Worm (Caenorhabditis elegans) whole organism, L4 larva: ENCODE data around the gene srx-78.

Experiments
- D1046.2 ChIP-seq: fragments of 200-800 bp; sonication (Bioruptor generic); IDR thresholded peaks from 2 replicates; pipeline ENCODE4 v1.3.6; 2022; ENCODE audit warnings: missing genetic modification characterization, missing compliant biosample characterization
- F10B5.3 ChIP-seq: sonication (generic microtip); optimal IDR thresholded peaks from 2 replicates; lab custom pipeline; 2016; ENCODE audit warnings: mild to moderate bottlenecking, missing genetic modification characterization, missing compliant biosample characterization
- F37D6.2 ChIP-seq: sonication (generic microtip); optimal IDR thresholded peaks from 2 replicates; lab custom pipeline; 2016; ENCODE audit warnings: mild to moderate bottlenecking, missing genetic modification characterization, missing compliant biosample characterization
- R02D3.7 ChIP-seq: fragments of 150-350 bp; sonication (generic microtip); optimal IDR thresholded peaks from 3 replicates; lab custom pipeline; 2014; ENCODE audit warnings: missing biosample characterization, missing genetic modification characterization
- T20F7.1 ChIP-seq: fragments of 200-800 bp; sonication (Bioruptor generic); optimal IDR thresholded peaks from 2 replicates; lab custom pipeline; 2018; ENCODE audit warnings: mild to moderate bottlenecking, missing genetic modification characterization, missing compliant biosample characterization
- T26A8.4 ChIP-seq: fragments of 200-800 bp; sonication (Bioruptor generic); IDR thresholded peaks from 2 replicates; pipeline ENCODE4 v1.3.6; 2022; ENCODE audit warnings: missing genetic modification characterization, missing compliant biosample characterization
- ZK337.2 ChIP-seq: fragments of 200-800 bp; sonication (Bioruptor generic); IDR thresholded peaks from 2 replicates; pipeline ENCODE4 v1.3.6; 2022; ENCODE audit warnings: missing genetic modification reagents, missing genetic modification characterization, missing compliant biosample characterization
- aha-1 ChIP-seq: fragments of 150-350 bp; peaks from one replicate; lab custom pipeline; 2014; ENCODE audit warnings: missing biosample characterization, missing genetic modification characterization
- aly-2 ChIP-seq: sonication (generic microtip); optimal IDR thresholded peaks from 2 replicates; lab custom pipeline; 2018; ENCODE audit warnings: missing biosample characterization, missing genetic modification characterization
- arid-1 ChIP-seq: fragments of 200-800 bp; sonication (Bioruptor generic); conservative IDR thresholded peaks from 2 replicates; pipeline ENCODE4 v1.3.6; 2022; ENCODE audit warnings: missing genetic modification reagents, missing genetic modification characterization, missing compliant biosample characterization
- attf-4 ChIP-seq: sonication (generic microtip); optimal IDR thresholded peaks from 3 replicates; lab custom pipeline; 2017; ENCODE audit warnings: missing biosample characterization, missing genetic modification characterization
- ceh-28 ChIP-seq: fragments of 150-350 bp; optimal IDR thresholded peaks from 2 replicates; lab custom pipeline; 2014; ENCODE audit warnings: missing biosample characterization, missing genetic modification reagents, missing genetic modification characterization
- cey-2 ChIP-seq: sonication (generic microtip); optimal IDR thresholded peaks from 3 replicates; lab custom pipeline; 2017; ENCODE audit warnings: missing genetic modification characterization, mild to moderate bottlenecking, missing compliant biosample characterization, antibody characterized with exemption, borderline replicate concordance; ENCODE audit not compliant: insufficient read depth
- ctbp-1 ChIP-seq: fragments of 200-800 bp; sonication (Bioruptor generic); IDR thresholded peaks from 2 replicates; pipeline ENCODE4 v1.3.6; 2022; ENCODE audit warnings: missing genetic modification reagents, missing genetic modification characterization, missing compliant biosample characterization
- daf-16 ChIP-seq, 3 experiments: sonication (generic microtip); optimal IDR thresholded peaks; 2 replicates each; lab custom pipeline; 2016 to 2017; ENCODE audit warnings: missing genetic modification characterization in 3 of 3, missing genetic modification reagents in 3 of 3, mild to moderate bottlenecking in 2 of 3, missing compliant biosample characterization in 2 of 3, missing biosample characterization in 1 of 3, moderate library complexity in 1 of 3
- dmd-6 ChIP-seq: fragments of 200-800 bp; sonication (Bioruptor generic); IDR thresholded peaks from 2 replicates; pipeline ENCODE4 v1.3.6; 2022; ENCODE audit warnings: missing genetic modification reagents, missing genetic modification characterization, missing compliant biosample characterization
- dpl-1 ChIP-seq: fragments of 150-350 bp; optimal IDR thresholded peaks from 2 replicates; lab custom pipeline; 2014; ENCODE audit warnings: missing biosample characterization, missing genetic modification reagents, missing genetic modification characterization
- dve-1 ChIP-seq: sonication (generic microtip); optimal IDR thresholded peaks from 2 replicates; lab custom pipeline; 2017; ENCODE audit warnings: antibody characterized with exemption, mild to moderate bottlenecking, missing genetic modification characterization, missing compliant biosample characterization; ENCODE audit not compliant: insufficient read depth
- egl-43 ChIP-seq: fragments of 200-800 bp; sonication (Bioruptor generic); IDR thresholded peaks from 2 replicates; pipeline ENCODE4 v1.3.6; 2022; ENCODE audit warnings: missing genetic modification reagents, missing genetic modification characterization, missing compliant biosample characterization
- fkh-10 ChIP-seq: fragments of 150-350 bp; optimal IDR thresholded peaks from 2 replicates; lab custom pipeline; 2014; ENCODE audit warnings: missing biosample characterization, missing genetic modification reagents, missing genetic modification characterization
- gei-8 ChIP-seq: fragments of 200-800 bp; sonication (Bioruptor generic); optimal IDR thresholded peaks from 2 replicates; lab custom pipeline; 2018; ENCODE audit warnings: mild to moderate bottlenecking, missing genetic modification characterization, missing compliant biosample characterization
- hif-1 ChIP-seq, 2 experiments: sonication (generic microtip); optimal IDR thresholded peaks; 2 replicates each; lab custom pipeline; 2016 to 2017; ENCODE audit warnings: missing compliant biosample characterization in 2 of 2, missing genetic modification characterization in 2 of 2, missing genetic modification reagents in 2 of 2, missing genotype in 2 of 2, mild to moderate bottlenecking in 1 of 2
- hmg-1.1 ChIP-seq: fragments of 200-800 bp; sonication (Bioruptor generic); IDR thresholded peaks from 2 replicates; pipeline ENCODE4 v1.3.6; 2022; ENCODE audit warnings: missing genetic modification reagents, missing genetic modification characterization, missing compliant biosample characterization
- jun-1 ChIP-seq: fragments of 150-350 bp; optimal IDR thresholded peaks from 2 replicates; lab custom pipeline; 2014; ENCODE audit warnings: missing biosample characterization, missing genetic modification reagents, missing genetic modification characterization
- lin-13 ChIP-seq: fragments of 150-350 bp; optimal IDR thresholded peaks from 2 replicates; lab custom pipeline; 2014; ENCODE audit warnings: missing biosample characterization, missing genetic modification reagents, missing genetic modification characterization
- lin-15B ChIP-seq: fragments of 150-350 bp; sonication (generic microtip); optimal IDR thresholded peaks from 3 replicates; lab custom pipeline; 2014; ENCODE audit warnings: missing biosample characterization, missing genetic modification characterization
- lin-38 ChIP-seq: fragments of 200-800 bp; sonication (Bioruptor generic); IDR thresholded peaks from 2 replicates; pipeline ENCODE4 v1.3.6; 2022; ENCODE audit warnings: missing genetic modification reagents, missing genetic modification characterization, missing compliant biosample characterization
- lsy-2 ChIP-seq, 2 experiments: fragments of 150-350 bp in 1 of 2; sonication (generic microtip) in 1 of 2; optimal IDR thresholded peaks; 2 replicates each; lab custom pipeline; 2014 to 2017; ENCODE audit warnings: missing biosample characterization in 2 of 2, missing genetic modification characterization in 2 of 2
- madf-9 ChIP-seq: fragments of 200-800 bp; sonication (Bioruptor generic); conservative IDR thresholded peaks from 2 replicates; pipeline ENCODE4 v1.3.6; 2022; ENCODE audit warnings: missing genetic modification reagents, missing genetic modification characterization, missing compliant biosample characterization
- mdl-1 ChIP-seq, 2 experiments: fragments of 150-350 bp in 1 of 2; sonication (generic microtip) in 1 of 2; optimal IDR thresholded peaks; 2 replicates each; lab custom pipeline; 2014 to 2017; ENCODE audit warnings: missing biosample characterization in 2 of 2, missing genetic modification characterization in 2 of 2
- mep-1 ChIP-seq: fragments of 150-350 bp; sonication (generic microtip); optimal IDR thresholded peaks from 3 replicates; lab custom pipeline; 2014; ENCODE audit warnings: missing biosample characterization, missing genetic modification characterization
- mxl-3 ChIP-seq: fragments of 200-800 bp; sonication (Bioruptor generic); optimal IDR thresholded peaks from 2 replicates; lab custom pipeline; 2018; ENCODE audit warnings: mild to moderate bottlenecking, missing genetic modification characterization, missing compliant biosample characterization
- nhr-10 ChIP-seq: fragments of 150-350 bp; optimal IDR thresholded peaks from 2 replicates; lab custom pipeline; 2014; ENCODE audit warnings: missing biosample characterization, missing genetic modification characterization
- nhr-111 ChIP-seq: fragments of 200-800 bp; sonication (Bioruptor generic); optimal IDR thresholded peaks from 2 replicates; lab custom pipeline; 2018; ENCODE audit warnings: mild to moderate bottlenecking, missing genetic modification characterization, missing compliant biosample characterization
- nhr-237 ChIP-seq: sonication (generic microtip); optimal IDR thresholded peaks from 2 replicates; lab custom pipeline; 2017; ENCODE audit warnings: missing biosample characterization, missing genetic modification characterization
- nhr-28 ChIP-seq: fragments of 150-350 bp; optimal IDR thresholded peaks from 2 replicates; lab custom pipeline; 2014; ENCODE audit warnings: missing biosample characterization, missing genetic modification characterization
- nhr-6 ChIP-seq: fragments of 150-350 bp; optimal IDR thresholded peaks from 2 replicates; lab custom pipeline; 2014; ENCODE audit warnings: missing biosample characterization, missing genetic modification characterization
- nhr-77 ChIP-seq: fragments of 150-350 bp; optimal IDR thresholded peaks from 2 replicates; lab custom pipeline; 2014; ENCODE audit warnings: missing biosample characterization, missing genetic modification characterization
- pha-4 ChIP-seq, 2 experiments: fragments of 150-350 bp in 1 of 2; fragments of 200-800 bp in 1 of 2; sonication (Bioruptor generic) in 1 of 2; IDR thresholded peaks in 1 of 2; optimal IDR thresholded peaks in 1 of 2; 2 replicates each; pipeline versions ENCODE4 v1.3.6 to Lab custom; 2014 to 2022; ENCODE audit warnings: missing genetic modification characterization in 2 of 2, missing genetic modification reagents in 2 of 2, missing biosample characterization in 1 of 2, missing compliant biosample characterization in 1 of 2
- rbr-2 ChIP-seq: sonication (generic microtip); optimal IDR thresholded peaks from 2 replicates; lab custom pipeline; 2016; ENCODE audit warnings: missing genotype, missing genetic modification characterization, missing compliant biosample characterization
- tra-1 ChIP-seq: fragments of 200-800 bp; sonication (Bioruptor generic); IDR thresholded peaks from 2 replicates; pipeline ENCODE4 v1.3.6; 2022; ENCODE audit warnings: missing genetic modification reagents, missing genetic modification characterization, missing compliant biosample characterization
- unc-130 ChIP-seq: sonication (generic microtip); optimal IDR thresholded peaks from 2 replicates; lab custom pipeline; 2016; ENCODE audit warnings: missing genetic modification reagents, missing genetic modification characterization, missing compliant biosample characterization
- zfp-3 ChIP-seq: fragments of 200-800 bp; sonication (Bioruptor generic); conservative IDR thresholded peaks from 2 replicates; pipeline ENCODE4 v1.3.6; 2022; ENCODE audit warnings: missing genetic modification reagents, missing genetic modification characterization, missing compliant biosample characterization
- zip-11 ChIP-seq: fragments of 200-800 bp; sonication (Bioruptor generic); IDR thresholded peaks from 2 replicates; pipeline ENCODE4 v1.3.6; 2022; ENCODE audit warnings: missing genetic modification characterization, missing compliant biosample characterization
- ztf-7 ChIP-seq: fragments of 150-350 bp; optimal IDR thresholded peaks from 2 replicates; lab custom pipeline; 2014; ENCODE audit warnings: missing biosample characterization, missing genetic modification characterization

srx-78 gene

DNA sequence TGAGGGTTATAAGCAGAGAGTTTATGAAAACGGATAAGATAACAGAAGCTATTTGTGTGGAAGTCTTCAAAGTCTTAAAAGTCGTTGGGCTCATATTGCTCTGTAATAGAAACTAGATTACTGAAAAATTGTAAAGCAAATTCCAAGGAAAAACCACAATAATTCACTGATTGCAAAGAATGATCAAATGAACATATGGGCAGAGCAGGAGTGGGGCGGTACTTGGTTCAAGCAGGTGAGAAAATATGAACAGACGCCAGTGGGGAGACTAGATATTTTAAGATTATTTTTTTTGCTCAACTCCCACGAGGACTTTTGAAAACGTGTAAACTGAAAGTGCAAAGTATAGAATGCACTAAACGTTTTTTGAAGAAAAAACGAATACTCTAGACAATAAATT, 37.6 kb downstream of the srx-78 start, which contains the start of gene str-171:
str-171 (minus strand) TSS at position 101 of the 400 bp plus-strand sequence.
- TF ChIP-seq attf-4 (tag; lab: Kevin White, UChicago) (no peak), egl-43 (GFP tag; lab: Robert Waterston, UW) (no peak), zfp-3 (GFP tag; lab: Robert Waterston, UW) (no peak), gei-8 (GFP tag; lab: Kevin White, UChicago) (no peak), ctbp-1 (GFP tag; lab: Robert Waterston, UW) (no peak), mxl-3 (GFP tag; lab: Kevin White, UChicago) (no peak), mep-1 (tag; lab: Kevin White, UChicago) (no peak), F10B5.3 (tag; lab: Kevin White, UChicago) (no peak), arid-1 (GFP tag; lab: Robert Waterston, UW) (no peak), madf-9 (no peak), cey-2 (no peak), F37D6.2 (tag; lab: Kevin White, UChicago) (no peak), rbr-2 (tag; lab: Kevin White, UChicago) (no peak), ztf-7 (tag; lab: Kevin White, UChicago) (no peak), D1046.2 (no peak)

DNA sequence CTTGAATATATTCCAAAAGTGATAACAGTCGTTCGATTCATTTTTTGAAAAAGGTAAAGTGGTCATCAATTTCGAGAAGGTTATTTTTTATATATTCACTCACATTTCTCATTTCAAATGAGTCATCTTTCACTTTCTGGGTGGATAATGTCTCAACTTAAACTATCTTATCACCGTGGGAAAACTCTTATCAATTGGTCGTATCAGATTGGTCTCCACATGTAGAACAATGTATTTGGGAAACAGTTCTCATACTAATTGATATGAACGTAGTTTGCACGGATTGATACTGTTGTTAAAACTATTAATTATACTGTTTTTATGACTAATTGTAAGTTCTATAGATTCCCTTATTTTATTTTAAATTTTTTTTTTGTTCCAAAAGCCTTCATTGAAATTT, 39.0 kb downstream of the srx-78 start:
- TF ChIP-seq nhr-111 (GFP tag; lab: Kevin White, UChicago) (no peak), ceh-28 (tag; lab: Kevin White, UChicago) (no peak), dmd-6 (peak; percentile 16; the same call in 1 of the 2 replicates), aly-2 (tag; lab: Kevin White, UChicago) (no peak), rbr-2 (tag; lab: Kevin White, UChicago) (no peak), tra-1 (GFP tag; lab: Robert Waterston, UW) (no peak), daf-16 (GFP tag; optimal IDR thresholded peaks at IDR 0.05; lab: Kevin White, UChicago) (no peak), daf-16 (tag; optimal IDR thresholded peaks at IDR 0.05; lab: Kevin White, UChicago) (peak; percentile 25), nhr-6 (tag; lab: Kevin White, UChicago) (peak; percentile 8), nhr-10 (tag; lab: Kevin White, UChicago) (no peak), zip-11 (GFP tag; lab: Robert Waterston, UW) (no peak), jun-1 (tag; lab: Kevin White, UChicago) (no peak), F10B5.3 (tag; lab: Kevin White, UChicago) (no peak), nhr-28 (tag; lab: Kevin White, UChicago) (peak; percentile 36)

DNA sequence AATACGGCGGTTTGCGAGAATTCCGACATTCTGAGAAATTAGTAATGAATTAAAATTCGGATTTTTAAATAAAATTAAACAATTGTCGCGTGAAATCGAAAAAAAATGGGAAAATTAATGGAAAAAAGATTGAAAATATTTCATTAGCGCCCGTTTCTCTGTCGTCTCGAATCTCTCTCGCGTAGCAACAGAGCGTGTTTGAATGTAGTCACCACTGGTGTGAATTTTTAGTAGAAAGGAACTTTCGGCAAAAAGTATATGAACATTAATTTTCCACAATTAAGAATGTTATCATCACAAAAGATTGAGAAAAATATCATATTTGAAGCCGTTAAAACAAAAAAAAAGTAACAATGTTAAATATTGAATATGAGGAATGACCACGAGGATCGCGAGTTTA, 41.9 kb downstream of the srx-78 start, which contains the start of gene aipl-1:
aipl-1 (minus strand) TSS at position 30 of the 400 bp plus-strand sequence.
- TF ChIP-seq hmg-1.1 (GFP tag; lab: Robert Waterston, UW), result peak; percentile 43; the same call in 1 of the 2 replicates
- TF ChIP-seq madf-9, result 0 out of 2 replicates have a peak, but pooled peaks have one; percentile 11
- TF ChIP-seq nhr-237 (tag; lab: Kevin White, UChicago), result no peak
- TF ChIP-seq lin-38, result peak; percentile 95
- no peak for TF ChIP-seq pha-4 (GFP tag; IDR thresholded peaks at IDR 0.05; lab: Robert Waterston, UW)
- TF ChIP-seq pha-4 (tag; optimal IDR thresholded peaks at IDR 0.05; lab: Kevin White, UChicago), result peak; percentile 47
- TF ChIP-seq T20F7.1 (GFP tag; lab: Kevin White, UChicago), result peak; percentile 30
- TF ChIP-seq ZK337.2 (GFP tag; lab: Robert Waterston, UW), result peak; percentile 47; the same call in 1 of the 2 replicates
- no peak for TF ChIP-seq attf-4 (tag; lab: Kevin White, UChicago)
- TF ChIP-seq dve-1, result peak; percentile 55
- no peak for TF ChIP-seq tra-1 (GFP tag; lab: Robert Waterston, UW)
- peak; percentile 85 for TF ChIP-seq dpl-1 (GFP tag; lab: Kevin White, UChicago)
- peak; percentile 58 for TF ChIP-seq lin-13 (GFP tag; lab: Kevin White, UChicago)
- peak in 1 of 2 experiments; percentile 21 for TF ChIP-seq mdl-1 (tag; optimal IDR thresholded peaks at IDR 0.05; lab: Kevin White, UChicago)
- peak; percentile 47 for TF ChIP-seq unc-130 (GFP tag; lab: Kevin White, UChicago)
- TF ChIP-seq T26A8.4 (GFP tag; lab: Robert Waterston, UW), result no peak
- TF ChIP-seq lsy-2 (tag; optimal IDR thresholded peaks at IDR 0.05; lab: Kevin White, UChicago), result peak in 1 of 2 experiments; percentile 46
- TF ChIP-seq hif-1 (tag; optimal IDR thresholded peaks at IDR 0.05; lab: Kevin White, UChicago), result peak in 1 of 2 experiments; percentile 72
- peak; percentile 39; the same call in 1 of the 2 replicates for TF ChIP-seq dmd-6
- TF ChIP-seq daf-16 (GFP tag; optimal IDR thresholded peaks at IDR 0.05; lab: Kevin White, UChicago), result no peak
- TF ChIP-seq daf-16 (tag; optimal IDR thresholded peaks at IDR 0.05; lab: Kevin White, UChicago), result peak; percentile 10
- TF ChIP-seq R02D3.7 (tag; lab: Kevin White, UChicago), result no peak
- peak; percentile 41 for TF ChIP-seq rbr-2 (tag; lab: Kevin White, UChicago)
- no peak for TF ChIP-seq nhr-111 (GFP tag; lab: Kevin White, UChicago)
- TF ChIP-seq nhr-28 (tag; lab: Kevin White, UChicago), result peak; percentile 69
- peak; percentile 46 for TF ChIP-seq lin-15B
- TF ChIP-seq fkh-10, result peak; percentile 60
- TF ChIP-seq aha-1 (tag; lab: Kevin White, UChicago), result no peak
- peak; percentile 79 for TF ChIP-seq nhr-77
- peak; percentile 97 for TF ChIP-seq nhr-6 (tag; lab: Kevin White, UChicago)
